Fruit fly (Drosophila melanogaster) S2 (cell line): Measurements from ENCODE around the gene CG11382.

ENCODE experiments used
- CG8478 ChIP-seq: fragments of >200 bp; optimal IDR thresholded peaks from 2 replicates; lab custom pipeline; 2018
- CTCF ChIP-seq, 2 experiments: fragments of >200 bp; optimal IDR thresholded peaks; 2 replicates each; lab custom pipeline; 2018

The CG11382 gene

dm6 chrX:1203477-1203876 lies 6.3 kb upstream of the CG11382 start, which contains the start of gene CG11381:
Gene CG11381 (plus strand): TSS chrX:1203777.
- TF ChIP-seq CTCF (optimal IDR thresholded peaks at IDR 0.05; lab: Kevin White, UChicago) (no peak), CG8478 (no peak)

dm6 chrX:1206437-1206836 lies 3.3 kb upstream of the CG11382 start, which contains the start of gene CG14624:
Gene CG14624 (plus strand): TSS chrX:1206737.
- TF ChIP-seq CTCF (optimal IDR thresholded peaks at IDR 0.05; lab: Kevin White, UChicago) (no peak), CG8478 (no peak)

dm6 chrX:1215000-1215399 lies 5.2 kb downstream of the CG11382 start, which contains the start of gene CG11398:
Gene CG11398 (minus strand): TSS chrX:1215156.
- TF ChIP-seq CTCF (optimal IDR thresholded peaks at IDR 0.05; lab: Kevin White, UChicago), result peak; percentile 28 to 32
- no peak for TF ChIP-seq CG8478

- no peak for TF ChIP-seq CTCF (optimal IDR thresholded peaks at IDR 0.05; lab: Kevin White, UChicago)
- no peak for TF ChIP-seq CG8478
These were observed 6.9 kb downstream of the CG11382 start for dm6 chrX:1216681-1217080.

- TF ChIP-seq CG8478, result no peak
- TF ChIP-seq CTCF (optimal IDR thresholded peaks at IDR 0.05; lab: Kevin White, UChicago), result no peak
These were observed 16.1 kb downstream of the CG11382 start for dm6 chrX:1225859-1226258.

dm6 chrX:1229098-1229497 lies 19.3 kb downstream of the CG11382 start:
- TF ChIP-seq CTCF (optimal IDR thresholded peaks at IDR 0.05; lab: Kevin White, UChicago) (no peak), CG8478 (no peak)

- TF ChIP-seq CTCF (optimal IDR thresholded peaks at IDR 0.05; lab: Kevin White, UChicago) (no peak), CG8478 (no peak)
These were observed 19.8 kb downstream of the CG11382 start for dm6 chrX:1229567-1229966.

dm6 chrX:1231707-1232106 lies 21.9 kb downstream of the CG11382 start:
- TF ChIP-seq CG8478 (no peak), CTCF (optimal IDR thresholded peaks at IDR 0.05; lab: Kevin White, UChicago) (no peak)

dm6 chrX:1232533-1233212 lies 22.9 kb downstream of the CG11382 start:
- TF ChIP-seq CG8478 (no peak), CTCF (optimal IDR thresholded peaks at IDR 0.05; lab: Kevin White, UChicago) (no peak)

- TF ChIP-seq CG8478 (no peak), CTCF (optimal IDR thresholded peaks at IDR 0.05; lab: Kevin White, UChicago) (no peak)
These were observed 24.2 kb downstream of the CG11382 start for dm6 chrX:1233989-1234388.

dm6 chrX:1234817-1235617 lies 25.2 kb downstream of the CG11382 start:
- no peak for TF ChIP-seq CG8478
- no peak for TF ChIP-seq CTCF (optimal IDR thresholded peaks at IDR 0.05; lab: Kevin White, UChicago)

dm6 chrX:1235618-1236006 lies 25.8 kb downstream of the CG11382 start:
- no peak for TF ChIP-seq CTCF (optimal IDR thresholded peaks at IDR 0.05; lab: Kevin White, UChicago)
- TF ChIP-seq CG8478, result no peak

- TF ChIP-seq CG8478 (no peak), CTCF (optimal IDR thresholded peaks at IDR 0.05; lab: Kevin White, UChicago) (peak; percentile 93 to 96)
These were observed 26.7 kb downstream of the CG11382 start, which contains the start of gene CG3638 for dm6 chrX:1236475-1236874. Gene CG3638 (minus strand): TSS chrX:1236684.

dm6 chrX:1239832-1240231 lies 30.1 kb downstream of the CG11382 start, which contains the start of gene CG11403:
Gene CG11403 (minus strand): TSS chrX:1239884.
- TF ChIP-seq CTCF (optimal IDR thresholded peaks at IDR 0.05; lab: Kevin White, UChicago) (no peak), CG8478 (no peak)

dm6 chrX:1242049-1242448 lies 32.3 kb downstream of the CG11382 start:
- TF ChIP-seq CTCF (optimal IDR thresholded peaks at IDR 0.05; lab: Kevin White, UChicago) (no peak), CG8478 (no peak)

dm6 chrX:1248735-1249134 lies 39.0 kb downstream of the CG11382 start:
- no peak for TF ChIP-seq CTCF (optimal IDR thresholded peaks at IDR 0.05; lab: Kevin White, UChicago)
- TF ChIP-seq CG8478, result no peak
